Worm (Caenorhabditis elegans): Measurements from ENCODE around the gene cfp-1.
A peak's percentile ranks its signal among the peaks of the same experiment; 100 is the strongest.

cfp-1 gene

DNA sequence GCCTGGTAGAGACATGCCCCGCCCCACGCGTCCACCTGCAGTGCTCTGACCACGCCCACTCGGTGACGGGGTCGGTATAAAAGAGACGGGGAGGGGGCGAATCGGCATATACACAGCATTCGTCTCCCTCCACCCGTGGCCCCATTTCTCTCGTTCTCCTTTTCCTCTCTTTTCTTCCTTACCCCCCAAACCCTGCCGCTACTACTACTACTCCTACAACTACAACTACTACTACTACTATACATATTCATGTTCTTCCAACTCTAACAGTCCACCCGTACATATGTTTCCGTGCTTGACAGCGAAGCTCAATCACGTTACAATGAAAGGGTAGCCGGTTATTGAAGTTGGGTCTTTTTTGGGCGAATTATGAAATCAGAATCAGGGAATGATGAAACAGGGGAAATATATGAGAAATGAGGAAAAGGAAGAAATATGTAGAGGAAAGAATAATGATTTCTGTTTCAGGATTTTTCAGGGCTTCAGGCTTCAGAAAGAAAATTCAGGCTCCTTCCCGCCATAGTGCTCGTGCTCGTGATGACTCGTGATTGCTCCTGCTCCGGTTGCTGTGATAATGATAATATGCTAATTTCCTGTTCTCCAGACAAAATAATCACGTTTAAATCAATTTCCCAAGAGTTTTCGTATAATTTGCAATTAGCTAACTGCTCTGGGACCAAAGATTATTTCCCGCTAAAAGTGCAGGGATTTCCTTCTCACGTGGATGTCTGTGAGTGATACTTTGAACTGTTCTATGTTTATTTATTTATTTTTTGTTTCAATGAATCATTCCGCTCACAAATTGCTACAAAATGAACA lies 43.3 kb upstream of the cfp-1 start:
- no peak for TF ChIP-seq skn-1 (tag; optimal IDR thresholded peaks at IDR 0.05)
- peak; percentile 66 for TF ChIP-seq peb-1 (tag; optimal IDR thresholded peaks at IDR 0.05)
- TF ChIP-seq F13H6.1 (tag; optimal IDR thresholded peaks at IDR 0.05): no peak
- TF ChIP-seq nhr-237 (tag; optimal IDR thresholded peaks at IDR 0.05): peak; percentile 35
- TF ChIP-seq unc-55 (GFP tag; optimal IDR thresholded peaks at IDR 0.05): peak; percentile 60
- no peak for TF ChIP-seq nhr-77 (tag; optimal IDR thresholded peaks at IDR 0.05)
- TF ChIP-seq alr-1 (tag; optimal IDR thresholded peaks at IDR 0.05): no peak
- TF ChIP-seq aly-2 (tag; optimal IDR thresholded peaks at IDR 0.05): no peak
- TF ChIP-seq unc-62 (GFP tag; optimal IDR thresholded peaks at IDR 0.05): peak; percentile 68
- TF ChIP-seq snpc-4 (tag; optimal IDR thresholded peaks at IDR 0.05): no peak
- peak; percentile 28 to 65 for TF ChIP-seq lsy-2 (tag; optimal IDR thresholded peaks at IDR 0.05)
- peak; percentile 77 for TF ChIP-seq sem-4 (tag; optimal IDR thresholded peaks at IDR 0.05)
- peak; percentile 42 for TF ChIP-seq C34F6.9 (tag; optimal IDR thresholded peaks at IDR 0.05)
- TF ChIP-seq elt-1 (tag; optimal IDR thresholded peaks at IDR 0.05): peak; percentile 44
- peak; percentile 80 for TF ChIP-seq zag-1 (tag; optimal IDR thresholded peaks at IDR 0.05)
- TF ChIP-seq lin-11 (tag; optimal IDR thresholded peaks at IDR 0.05): peak; percentile 81
- peak; percentile 71 for TF ChIP-seq nhr-21 (tag; optimal IDR thresholded peaks at IDR 0.05)
- peak; percentile 96 for TF ChIP-seq nhr-129 (tag; optimal IDR thresholded peaks at IDR 0.05)
- peak; percentile 79 for TF ChIP-seq crh-2 (tag; optimal IDR thresholded peaks at IDR 0.05)
- TF ChIP-seq mdl-1 (tag; optimal IDR thresholded peaks at IDR 0.05): peak; percentile 87
- peak; percentile 19 for TF ChIP-seq nhr-10 (tag; optimal IDR thresholded peaks at IDR 0.05)
- peak; percentile 77 for TF ChIP-seq fos-1 (tag; optimal IDR thresholded peaks at IDR 0.05)
- TF ChIP-seq ztf-1 (GFP tag; conservative IDR thresholded peaks at IDR 0.05): 0 out of 2 replicates have a peak, but pooled peaks have one; percentile 33
- no peak for TF ChIP-seq blmp-1 (tag; optimal IDR thresholded peaks at IDR 0.05; ENCODE audit: insufficient read depth)
- no peak for TF ChIP-seq lin-39 (tag; optimal IDR thresholded peaks at IDR 0.05)
- TF ChIP-seq ztf-4 (tag; optimal IDR thresholded peaks at IDR 0.05): no peak
- TF ChIP-seq ceh-16 (tag; optimal IDR thresholded peaks at IDR 0.05): peak; percentile 96
- TF ChIP-seq nhr-12 (tag; optimal IDR thresholded peaks at IDR 0.05): no peak
- peak; percentile 77 for TF ChIP-seq mab-5 (tag; optimal IDR thresholded peaks at IDR 0.05)
- peak; percentile 96 for TF ChIP-seq sma-9 (GFP tag; optimal IDR thresholded peaks at IDR 0.05)
- TF ChIP-seq sma-9 (tag; optimal IDR thresholded peaks at IDR 0.05): no peak
- TF ChIP-seq nhr-6 (tag; optimal IDR thresholded peaks at IDR 0.05): peak; percentile 42
- peak; percentile 49 for TF ChIP-seq unc-39 (tag; optimal IDR thresholded peaks at IDR 0.05)
- TF ChIP-seq nhr-25 (tag; optimal IDR thresholded peaks at IDR 0.05): peak; percentile 83
- TF ChIP-seq gmeb-1 (tag; optimal IDR thresholded peaks at IDR 0.05): peak; percentile 48
- TF ChIP-seq elt-3 (tag; optimal IDR thresholded peaks at IDR 0.05): no peak
- no peak for TF ChIP-seq ZK546.5 (tag; optimal IDR thresholded peaks at IDR 0.05)
- peak; percentile 67 for TF ChIP-seq lin-13 (GFP tag; optimal IDR thresholded peaks at IDR 0.05)
- peak; percentile 62 for TF ChIP-seq Y55F3AM.14 (GFP tag; optimal IDR thresholded peaks at IDR 0.05)
- TF ChIP-seq egl-27 (tag; optimal IDR thresholded peaks at IDR 0.05): peak; percentile 74
- TF ChIP-seq sma-3 (GFP tag; optimal IDR thresholded peaks at IDR 0.05): peak; percentile 68
- peak; percentile 18 for TF ChIP-seq dmd-4 (tag; optimal IDR thresholded peaks at IDR 0.05)
- peak; percentile 20 for TF ChIP-seq nhr-11 (tag; optimal IDR thresholded peaks at IDR 0.05)
- no peak for TF ChIP-seq R02D3.7 (tag; optimal IDR thresholded peaks at IDR 0.05)
- peak; percentile 72 for TF ChIP-seq ztf-11 (tag; optimal IDR thresholded peaks at IDR 0.05)
- peak; percentile 66 for TF ChIP-seq ceh-82 (tag; optimal IDR thresholded peaks at IDR 0.05)
- peak; percentile 100 for TF ChIP-seq ama-1 (optimal IDR thresholded peaks at IDR 0.05)
- no peak for TF ChIP-seq nhr-23 (tag; optimal IDR thresholded peaks at IDR 0.05)

Measured in whole organism, L2 larva.